Worm (Caenorhabditis elegans) whole organism, L1 larva: Measurements from ENCODE around the gene cld-1.

Source experiments
- aly-2 ChIP-seq: fragments of 150-350 bp; optimal IDR thresholded peaks from 2 replicates; lab custom pipeline; 2014; ENCODE audit warnings: missing biosample characterization, missing genetic modification characterization
- isw-1 ChIP-seq: fragments of 200-800 bp; sonication (Bioruptor generic); IDR thresholded peaks from 2 replicates; pipeline ENCODE4 v1.3.6; 2022; ENCODE audit warnings: missing genetic modification characterization, missing compliant biosample characterization
- nhr-12 ChIP-seq: sonication (generic microtip); optimal IDR thresholded peaks from 2 replicates; lab custom pipeline; 2017; ENCODE audit warnings: missing biosample characterization, missing genetic modification characterization
- nhr-28 ChIP-seq: fragments of 150-350 bp; optimal IDR thresholded peaks from 2 replicates; lab custom pipeline; 2014; ENCODE audit warnings: missing biosample characterization, missing genetic modification characterization
- unc-62 ChIP-seq: fragments of 150-350 bp; optimal IDR thresholded peaks from 2 replicates; lab custom pipeline; 2014; ENCODE audit warnings: missing biosample characterization, missing genetic modification reagents, missing genetic modification characterization
- zag-1 ChIP-seq: fragments of 150-350 bp; optimal IDR thresholded peaks from 2 replicates; lab custom pipeline; 2014; ENCODE audit warnings: missing biosample characterization, missing genetic modification characterization

DNA sequence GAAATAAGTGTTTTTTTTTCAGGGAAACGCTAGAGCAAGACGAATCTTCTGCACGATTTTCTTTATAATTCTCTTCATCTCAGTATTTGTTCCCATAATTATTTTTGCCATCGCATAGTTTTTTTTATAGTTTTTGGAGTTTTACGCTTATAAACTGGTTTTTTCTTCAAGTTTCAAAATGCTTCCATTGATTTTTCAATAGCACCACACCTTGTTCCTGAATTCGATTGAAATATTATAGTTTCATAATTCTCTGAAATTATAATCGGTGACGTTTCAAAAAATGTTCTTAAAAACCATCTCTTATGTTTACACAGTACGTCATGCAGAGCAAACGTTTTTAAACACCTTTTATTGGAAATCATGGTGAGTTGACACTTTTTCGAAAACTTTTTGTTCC, 42.9 kb downstream of the cld-1 start, which contains the start of gene K08D8.12:
- TF ChIP-seq zag-1 (tag; lab: Kevin White, UChicago), result no peak
- TF ChIP-seq nhr-28 (tag; lab: Kevin White, UChicago), result no peak
- TF ChIP-seq isw-1 (GFP tag; lab: Robert Waterston, UW), result no peak
- TF ChIP-seq unc-62, result no peak
- no peak for TF ChIP-seq aly-2 (tag; lab: Kevin White, UChicago)
- TF ChIP-seq nhr-12, result no peak
